Comparison of ENCODE assay signal across 2 worm cellular contexts in the genomic region with DNA sequence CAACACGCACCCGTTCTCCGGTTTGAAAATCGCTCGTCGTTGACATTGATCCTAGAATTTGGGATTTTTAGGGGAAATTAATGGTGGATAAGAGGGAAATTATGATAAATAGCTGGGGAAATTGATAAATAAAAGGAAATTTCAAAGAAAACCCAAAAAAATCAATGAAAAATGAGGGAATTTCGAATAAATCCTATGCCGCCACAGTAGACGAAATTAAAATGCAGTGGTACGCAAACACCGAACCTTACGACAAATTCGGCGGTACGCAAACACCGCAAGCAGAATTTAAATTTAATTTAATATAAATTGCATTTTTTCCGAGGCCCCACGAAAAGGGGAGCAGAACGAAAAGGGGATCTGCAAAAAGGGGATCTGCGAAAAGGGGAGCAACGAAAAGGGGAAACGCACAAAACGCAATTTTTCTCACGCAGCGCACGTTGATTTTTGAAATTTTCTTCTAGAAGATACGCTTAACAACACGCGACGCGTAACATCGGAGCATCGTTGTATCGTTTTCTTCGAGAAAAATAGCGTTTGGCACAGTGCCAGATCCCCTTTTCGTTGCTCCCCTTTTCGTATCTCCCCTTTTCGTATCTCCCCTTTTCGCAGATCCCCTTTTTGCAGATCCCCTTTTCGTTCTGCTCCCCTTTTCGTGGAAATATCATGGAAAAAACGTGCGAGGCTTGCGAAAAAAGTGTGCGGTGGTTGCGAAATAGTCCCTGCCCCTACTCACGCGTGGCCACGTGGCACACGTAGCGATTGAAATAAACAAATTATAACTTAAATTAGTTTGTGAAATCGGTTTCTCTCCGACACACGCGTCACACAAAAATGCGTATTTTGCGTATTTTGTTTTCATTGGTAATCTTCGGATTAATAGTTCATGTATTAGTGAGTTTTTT.
TF ChIP-seq lines count a peak whose summit lies in the region.

A gene (minus strand): TSS at position 51 of the 905 bp plus-strand sequence.
A gene (plus strand): TSS at position 339 of the 905 bp plus-strand sequence.

TF ChIP-seq in whole organism, L1 larva, 84 proteins besides CTCF, POLR2A, EP300 and RAD21 (continued from another document):
- TF ChIP-seq tbx-2 (tag; optimal IDR thresholded peaks at IDR 0.05; lab: Kevin White, UChicago) (peak; percentile 78), dpl-1 (GFP tag; optimal IDR thresholded peaks at IDR 0.05; lab: Kevin White, UChicago) (peak; percentile 37 to 75 (median 66)), egl-13 (tag; optimal IDR thresholded peaks at IDR 0.05; lab: Kevin White, UChicago) (peak; percentile 63), snpc-4 (tag; optimal IDR thresholded peaks at IDR 0.05; lab: Kevin White, UChicago) (peak; percentile 13), ceh-8 (GFP tag; optimal IDR thresholded peaks at IDR 0.05; lab: Kevin White, UChicago) (peak; percentile 93), ceh-88 (GFP tag; IDR thresholded peaks at IDR 0.05; lab: Robert Waterston, UW) (peak; percentile 72), isw-1 (GFP tag; IDR thresholded peaks at IDR 0.05; lab: Robert Waterston, UW) (peak; percentile 73), lin-35 (GFP tag; optimal IDR thresholded peaks at IDR 0.05; lab: Kevin White, UChicago) (peak; percentile 69 to 73), blmp-1 (tag; optimal IDR thresholded peaks at IDR 0.05; lab: Kevin White, UChicago) (peak; percentile 26), aha-1 (tag; optimal IDR thresholded peaks at IDR 0.05; lab: Kevin White, UChicago) (peak; percentile 25), unc-130 (tag; optimal IDR thresholded peaks at IDR 0.05; lab: Kevin White, UChicago) (peak; percentile 20), mab-9 (GFP tag; IDR thresholded peaks at IDR 0.05; lab: Robert Waterston, UW) (peak; percentile 63), lsy-2 (tag; optimal IDR thresholded peaks at IDR 0.05; lab: Kevin White, UChicago) (peak; percentile 72 to 77), mep-1 (tag; optimal IDR thresholded peaks at IDR 0.05; lab: Kevin White, UChicago) (peak; percentile 42), nhr-85 (tag; lab: Kevin White, UChicago) (peak; percentile 64), nhr-71 (tag; optimal IDR thresholded peaks at IDR 0.05; lab: Kevin White, UChicago) (peak; percentile 82), unc-86 (tag; optimal IDR thresholded peaks at IDR 0.05; lab: Kevin White, UChicago) (peak; percentile 62), fkh-8 (tag; optimal IDR thresholded peaks at IDR 0.05; lab: Kevin White, UChicago) (peak; percentile 80), swsn-7 (tag; optimal IDR thresholded peaks at IDR 0.05; lab: Kevin White, UChicago) (peak; percentile 70), snu-23 (GFP tag; optimal IDR thresholded peaks at IDR 0.05; lab: Kevin White, UChicago) (peak; percentile 66), rnt-1 (tag; optimal IDR thresholded peaks at IDR 0.05; lab: Kevin White, UChicago) (peak; percentile 59), unc-98 (GFP tag; IDR thresholded peaks at IDR 0.05; lab: Robert Waterston, UW) (peak; percentile 63), fkh-10 (GFP tag; optimal IDR thresholded peaks at IDR 0.05; lab: Kevin White, UChicago) (peak; percentile 82), lin-13 (GFP tag; optimal IDR thresholded peaks at IDR 0.05; lab: Kevin White, UChicago) (peak; percentile 58), nhr-90 (tag; optimal IDR thresholded peaks at IDR 0.05; lab: Kevin White, UChicago; ENCODE audit: poor library complexity) (peak; percentile 63), nhr-19 (GFP tag; conservative IDR thresholded peaks at IDR 0.05; lab: Robert Waterston, UW) (peak; percentile 78), vab-15 (tag; optimal IDR thresholded peaks at IDR 0.05; lab: Kevin White, UChicago) (peak; percentile 44), C04F5.9 (tag; optimal IDR thresholded peaks at IDR 0.05; lab: Kevin White, UChicago) (peak; percentile 9), aly-2 (tag; optimal IDR thresholded peaks at IDR 0.05; lab: Kevin White, UChicago) (peak; percentile 28), lir-3 (tag; optimal IDR thresholded peaks at IDR 0.05; lab: Kevin White, UChicago; ENCODE audit: poor library complexity) (peak; percentile 57)

TF ChIP-seq in whole organism, young adult, 124 proteins besides CTCF, POLR2A, EP300 and RAD21 (continued from another document):
- TF ChIP-seq ztf-28 (GFP tag; IDR thresholded peaks at IDR 0.05; lab: Robert Waterston, UW): peak; percentile 79; the same call in 1 of the 2 replicates
- TF ChIP-seq ztf-18 (tag; optimal IDR thresholded peaks at IDR 0.05; lab: Kevin White, UChicago): peak; percentile 65
- peak; percentile 88 for TF ChIP-seq dox-1 (GFP tag; IDR thresholded peaks at IDR 0.05; lab: Robert Waterston, UW)
- TF ChIP-seq Y53G8AR.9 (GFP tag; conservative IDR thresholded peaks at IDR 0.05; lab: Robert Waterston, UW): peak; percentile 51; the same call in 1 of the 2 replicates
- peak; percentile 67 for TF ChIP-seq egrh-3 (GFP tag; IDR thresholded peaks at IDR 0.05; lab: Robert Waterston, UW)
- peak; percentile 92 for TF ChIP-seq D2030.7 (GFP tag; IDR thresholded peaks at IDR 0.05; lab: Robert Waterston, UW)
- 0 out of 2 replicates have a peak, but pooled peaks have one; percentile 10 for TF ChIP-seq let-526 (GFP tag; IDR thresholded peaks at IDR 0.05; lab: Robert Waterston, UW)
- peak; percentile 71 for TF ChIP-seq F33H1.4 (GFP tag; IDR thresholded peaks at IDR 0.05; lab: Robert Waterston, UW)
- TF ChIP-seq cebp-1 (GFP tag; IDR thresholded peaks at IDR 0.05; lab: Robert Waterston, UW): peak; percentile 59
- TF ChIP-seq cebp-1 (tag; optimal IDR thresholded peaks at IDR 0.05; lab: Kevin White, UChicago): peak; percentile 57
- peak; percentile 62; the same call in 1 of the 2 replicates for TF ChIP-seq Y95B8A.8 (GFP tag; IDR thresholded peaks at IDR 0.05; lab: Robert Waterston, UW)
